Fruit fly (Drosophila melanogaster) whole organism, embryonic: ENCODE data around the gene CG14234.

Source experiments
- Antp ChIP-seq: fragments of 200-800 bp; sonication (Bioruptor generic); optimal IDR thresholded peaks from 3 replicates; lab custom pipeline; 2016; ENCODE audit warnings: missing biosample characterization, missing genetic modification characterization
- BEAF-32 ChIP-seq: fragments of 200-800 bp; sonication (Bioruptor generic); optimal IDR thresholded peaks from 3 replicates; lab custom pipeline; 2017; ENCODE audit warnings: missing biosample characterization, missing genetic modification characterization, mild to moderate bottlenecking, moderate library complexity, missing genetic modification reagents
- CG10654 ChIP-seq: fragments of 200-800 bp; sonication (Bioruptor generic); optimal IDR thresholded peaks from 2 replicates; lab custom pipeline; 2016; ENCODE audit warnings: missing biosample characterization, missing genetic modification characterization
- CG11723 ChIP-seq: fragments of 200-800 bp; sonication (Bioruptor generic); optimal IDR thresholded peaks from 2 replicates; lab custom pipeline; 2017; ENCODE audit warnings: missing biosample characterization, mild to moderate bottlenecking, missing genetic modification characterization
- CG12155 ChIP-seq: fragments of 200-800 bp; sonication (Bioruptor generic); optimal IDR thresholded peaks from 3 replicates; lab custom pipeline; 2016; ENCODE audit warnings: missing biosample characterization, missing genetic modification characterization
- CG12769 ChIP-seq: fragments of 200-800 bp; sonication (Bioruptor generic); optimal IDR thresholded peaks from 2 replicates; lab custom pipeline; 2019; ENCODE audit warnings: missing biosample characterization, mild to moderate bottlenecking, missing genetic modification characterization, moderate library complexity
- CG14860 ChIP-seq: fragments of 200-800 bp; sonication (Bioruptor generic); IDR thresholded peaks from 3 replicates; pipeline ENCODE4 v1.3.6; 2022; ENCODE audit warnings: missing biosample characterization, missing genetic modification characterization; ENCODE audit not compliant: partially characterized antibody
- CG15011 ChIP-seq: fragments of 200-800 bp; sonication (Bioruptor generic); optimal IDR thresholded peaks from 3 replicates; lab custom pipeline; 2018; ENCODE audit warnings: missing biosample characterization, mild to moderate bottlenecking, missing genetic modification characterization
- CG1602 ChIP-seq: fragments of 200-800 bp; sonication (Bioruptor generic); optimal IDR thresholded peaks from 3 replicates; lab custom pipeline; 2016; ENCODE audit warnings: missing biosample characterization, missing genetic modification characterization
- CG1647 ChIP-seq: fragments of 200-800 bp; sonication (Bioruptor generic); optimal IDR thresholded peaks from 3 replicates; lab custom pipeline; 2016; ENCODE audit warnings: missing biosample characterization, missing genetic modification characterization
- CG16815 ChIP-seq: fragments of 200-800 bp; sonication (Bioruptor generic); optimal IDR thresholded peaks from 3 replicates; lab custom pipeline; 2017; ENCODE audit warnings: missing biosample characterization, mild to moderate bottlenecking, missing genetic modification characterization
- CG17361 ChIP-seq: fragments of 200-800 bp; sonication (Bioruptor generic); IDR thresholded peaks from 3 replicates; pipeline ENCODE4 v1.3.6; 2022; ENCODE audit warnings: missing biosample characterization, missing genetic modification characterization
- CG1792 ChIP-seq: fragments of 200-800 bp; sonication (Bioruptor generic); optimal IDR thresholded peaks from 2 replicates; lab custom pipeline; 2016; ENCODE audit warnings: missing biosample characterization, missing genetic modification characterization
- CG1832 ChIP-seq: fragments of 200-800 bp; sonication (Bioruptor generic); optimal IDR thresholded peaks from 2 replicates; lab custom pipeline; 2017; ENCODE audit warnings: missing biosample characterization, mild to moderate bottlenecking, missing genetic modification characterization, inconsistent platforms
- CG2120 ChIP-seq: fragments of 200-800 bp; sonication (Bioruptor generic); optimal IDR thresholded peaks from 3 replicates; lab custom pipeline; 2016; ENCODE audit warnings: missing biosample characterization, missing genetic modification characterization
- CG2875 ChIP-seq: fragments of 200-800 bp; sonication (Bioruptor generic); optimal IDR thresholded peaks from 2 replicates; lab custom pipeline; 2017; ENCODE audit warnings: missing biosample characterization, mild to moderate bottlenecking, missing genetic modification characterization, missing genetic modification reagents
- CG30020 ChIP-seq: fragments of 200-800 bp; optimal IDR thresholded peaks from 2 replicates; lab custom pipeline; 2019; ENCODE audit warnings: missing biosample characterization, mild to moderate bottlenecking, missing genetic modification characterization, moderate library complexity
- CG3065 ChIP-seq: fragments of 200-800 bp; sonication (Bioruptor generic); optimal IDR thresholded peaks from 2 replicates; lab custom pipeline; 2016; ENCODE audit warnings: missing biosample characterization, missing genetic modification characterization
- CG3163 ChIP-seq: fragments of 200-800 bp; sonication (Bioruptor generic); optimal IDR thresholded peaks from 3 replicates; lab custom pipeline; 2016; ENCODE audit warnings: missing biosample characterization, missing genetic modification characterization
- CG4360 ChIP-seq: fragments of 200-800 bp; sonication (Bioruptor generic); IDR thresholded peaks from 2 replicates; pipeline ENCODE4 v1.3.6; 2022; ENCODE audit warnings: missing biosample characterization, missing genetic modification characterization
- CG7556 ChIP-seq: fragments of 200-800 bp; sonication (Bioruptor generic); optimal IDR thresholded peaks from 2 replicates; lab custom pipeline; 2017; ENCODE audit warnings: missing biosample characterization, mild to moderate bottlenecking, missing genetic modification characterization
- CG7928 ChIP-seq: fragments of 200-800 bp; sonication (Bioruptor generic); optimal IDR thresholded peaks from 2 replicates; lab custom pipeline; 2017; ENCODE audit warnings: missing biosample characterization, mild to moderate bottlenecking, missing genetic modification characterization
- HLH4C ChIP-seq: fragments of 200-800 bp; sonication (Bioruptor generic); IDR thresholded peaks from 3 replicates; pipeline ENCODE4 v1.3.6; 2022; ENCODE audit warnings: missing biosample characterization, missing genetic modification characterization; ENCODE audit not compliant: partially characterized antibody
- Hr51 ChIP-seq, 2 experiments: fragments of 200-800 bp; sonication (Bioruptor generic); optimal IDR thresholded peaks; 2 replicates in 1 of 2; 3 replicates in 1 of 2; lab custom pipeline; 2016 to 2018; ENCODE audit warnings: missing biosample characterization in 2 of 2, missing genetic modification characterization in 2 of 2, mild to moderate bottlenecking in 1 of 2, moderate library complexity in 1 of 2
- Lpt ChIP-seq: fragments of >200 bp; optimal IDR thresholded peaks from 2 replicates; lab custom pipeline; 2018; ENCODE audit warnings: missing biosample characterization, missing genetic modification characterization
- Sin3A ChIP-seq: fragments of >200 bp; optimal IDR thresholded peaks from 2 replicates; lab custom pipeline; 2018
- ac ChIP-seq: fragments of 200-800 bp; sonication (Bioruptor generic); optimal IDR thresholded peaks from 3 replicates; lab custom pipeline; 2017; ENCODE audit warnings: missing biosample characterization, mild to moderate bottlenecking, missing genetic modification characterization
- ap ChIP-seq: fragments of 200-800 bp; sonication (Bioruptor generic); IDR thresholded peaks from 2 replicates; pipeline ENCODE4 v1.3.6; 2022; ENCODE audit warnings: missing biosample characterization, missing genetic modification characterization
- bcd ChIP-seq: fragments of 200-800 bp; sonication (Bioruptor generic); optimal IDR thresholded peaks from 2 replicates; lab custom pipeline; 2017; ENCODE audit warnings: missing biosample characterization, mild to moderate bottlenecking, missing genetic modification characterization
- bowl ChIP-seq: fragments of 200-800 bp; sonication (Bioruptor generic); IDR thresholded peaks from 2 replicates; pipeline ENCODE4 v1.3.6; 2022; ENCODE audit warnings: missing biosample characterization, missing genetic modification characterization
- chinmo ChIP-seq: fragments of 200-800 bp; sonication (Bioruptor generic); IDR thresholded peaks from 4 replicates; pipeline ENCODE4 v1.3.6; 2022; ENCODE audit warnings: missing biosample characterization, missing genetic modification characterization; ENCODE audit not compliant: partially characterized antibody
- cwo ChIP-seq: fragments of 200-800 bp; sonication (Bioruptor generic); optimal IDR thresholded peaks from 3 replicates; lab custom pipeline; 2017; ENCODE audit warnings: missing biosample characterization, missing genetic modification characterization, mild to moderate bottlenecking, moderate library complexity, missing genetic modification reagents
- dan ChIP-seq: fragments of 200-800 bp; sonication (Bioruptor generic); IDR thresholded peaks from 2 replicates; pipeline ENCODE4 v1.3.6; 2022; ENCODE audit warnings: missing biosample characterization, missing genetic modification characterization
- ems ChIP-seq: fragments of 200-800 bp; sonication (Bioruptor generic); optimal IDR thresholded peaks from 3 replicates; lab custom pipeline; 2016; ENCODE audit warnings: missing biosample characterization, missing genetic modification characterization
- esg ChIP-seq: fragments of 200-800 bp; sonication (Bioruptor generic); conservative IDR thresholded peaks from 2 replicates; pipeline ENCODE4 v1.3.6; 2022; ENCODE audit warnings: missing biosample characterization, missing genetic modification characterization
- grau ChIP-seq: fragments of 200-800 bp; optimal IDR thresholded peaks from 3 replicates; lab custom pipeline; 2019; ENCODE audit warnings: missing biosample characterization, mild to moderate bottlenecking, missing genetic modification characterization, moderate library complexity
- h ChIP-seq: fragments of >200 bp; optimal IDR thresholded peaks from 2 replicates; lab custom pipeline; 2017
- hbn ChIP-seq: fragments of 200-800 bp; sonication (Bioruptor generic); IDR thresholded peaks from 2 replicates; pipeline ENCODE4 v1.3.6; 2022; ENCODE audit warnings: missing biosample characterization, missing genetic modification characterization; ENCODE audit not compliant: partially characterized antibody
- her ChIP-seq: fragments of 200-800 bp; sonication (Bioruptor generic); optimal IDR thresholded peaks from 2 replicates; lab custom pipeline; 2016; ENCODE audit warnings: missing biosample characterization, missing genetic modification characterization
- hkb ChIP-seq, 2 experiments: fragments of 200-800 bp in 1 of 2; fragments of >200 bp in 1 of 2; sonication (Bioruptor generic) in 1 of 2; IDR thresholded peaks in 1 of 2; optimal IDR thresholded peaks in 1 of 2; 2 replicates each; pipeline versions ENCODE4 v1.3.6 to Lab custom; 2017 to 2022; ENCODE audit warnings: missing biosample characterization in 1 of 2, missing genetic modification characterization in 1 of 2
- pan ChIP-seq, 4 experiments: fragments of >200 bp in 3 of 4; fragments of 200-800 bp in 1 of 4; sonication (Bioruptor generic) in 1 of 4; optimal IDR thresholded peaks in 3 of 4; IDR thresholded peaks in 1 of 4; 2 replicates each; pipeline versions ENCODE4 v1.3.6 to Lab custom; 2017 to 2022; ENCODE audit warnings: missing biosample characterization in 2 of 4, missing genetic modification characterization in 2 of 4, mixed read lengths in 1 of 4
- phol ChIP-seq: fragments of 200-800 bp; sonication (Bioruptor generic); optimal IDR thresholded peaks from 3 replicates; lab custom pipeline; 2018; ENCODE audit warnings: missing biosample characterization, mild to moderate bottlenecking, missing genetic modification characterization, moderate library complexity
- tgo ChIP-seq: fragments of 200-800 bp; sonication (Bioruptor generic); IDR thresholded peaks from 3 replicates; pipeline ENCODE4 v1.3.6; 2022; ENCODE audit warnings: missing biosample characterization, missing genetic modification characterization
- unc-4 ChIP-seq: fragments of 200-800 bp; sonication (Bioruptor generic); IDR thresholded peaks from 2 replicates; pipeline ENCODE4 v1.3.6; 2022; ENCODE audit warnings: missing biosample characterization, missing genetic modification characterization; ENCODE audit not compliant: partially characterized antibody
- vfl ChIP-seq: fragments of 200-800 bp; sonication (Bioruptor generic); optimal IDR thresholded peaks from 2 replicates; lab custom pipeline; 2016; ENCODE audit warnings: missing biosample characterization, missing genetic modification characterization
- wdn ChIP-seq: fragments of 200-800 bp; sonication (Bioruptor generic); IDR thresholded peaks from 2 replicates; pipeline ENCODE4 v1.3.6; 2022; ENCODE audit warnings: missing biosample characterization, missing genetic modification characterization
- wor ChIP-seq: fragments of 200-800 bp; sonication (Bioruptor generic); IDR thresholded peaks from 2 replicates; pipeline ENCODE4 v1.3.6; 2022; ENCODE audit warnings: missing biosample characterization, missing genetic modification characterization
- zfh2 ChIP-seq: fragments of 200-800 bp; sonication (Bioruptor generic); optimal IDR thresholded peaks from 2 replicates; lab custom pipeline; 2016; ENCODE audit warnings: missing biosample characterization, missing genetic modification characterization

CG14234 gene

dm6 chrX:19692951-19693698, 42.2 kb upstream of the CG14234 start, which contains the start of gene Mer (continued):
- TF ChIP-seq bowl (GFP tag; lab: Robert Waterston, UW) (0 out of 2 replicates have a peak, but pooled peaks have one; percentile 38), CG15011 (no peak), esg (GFP tag; lab: Robert Waterston, UW) (peak; percentile 70), wdn (GFP tag; lab: Robert Waterston, UW) (peak; percentile 55; the same call in 1 of the 2 replicates), Antp (GFP tag; lab: Kevin White, UChicago) (peak; percentile 92), Hr51 (GFP tag; optimal IDR thresholded peaks at IDR 0.05; lab: Kevin White, UChicago) (peak; percentile 82 to 88), pan (optimal IDR thresholded peaks at IDR 0.05; lab: Kevin White, UChicago) (no peak), pan (GFP tag; optimal IDR thresholded peaks at IDR 0.05 in 1 of 2, IDR thresholded peaks at IDR 0.05 in 1 of 2) (peak in 1 of 2 experiments; percentile 87), CG10654 (GFP tag; lab: Kevin White, UChicago) (peak; percentile 75), wor (peak; percentile 56; the same call in 1 of the 2 replicates), her (GFP tag; lab: Kevin White, UChicago) (peak; percentile 91), grau (peak; percentile 85), HLH4C (no peak), hkb (optimal IDR thresholded peaks at IDR 0.05; lab: Kevin White, UChicago) (no peak), hkb (GFP tag; IDR thresholded peaks at IDR 0.05; lab: Robert Waterston, UW) (peak; percentile 91), cwo (GFP tag; lab: Kevin White, UChicago) (peak; percentile 77), dan (no peak), CG1832 (GFP tag; lab: Kevin White, UChicago) (no peak), CG7928 (GFP tag; lab: Kevin White, UChicago) (peak; percentile 59), Lpt (GFP tag; lab: Kevin White, UChicago) (no peak), BEAF-32 (peak; percentile 34), CG12769 (tag; lab: Kevin White, UChicago) (peak; percentile 94), CG1602 (GFP tag; lab: Kevin White, UChicago) (peak; percentile 64), CG12155 (GFP tag; lab: Kevin White, UChicago) (peak; percentile 73), CG30020 (tag; lab: Kevin White, UChicago) (peak; percentile 63), CG1647 (GFP tag; lab: Kevin White, UChicago) (peak; percentile 62), CG2120 (GFP tag; lab: Kevin White, UChicago) (peak; percentile 89), vfl (GFP tag; lab: Kevin White, UChicago) (peak; percentile 76), CG2875 (GFP tag; lab: Kevin White, UChicago) (peak; percentile 63), ac (GFP tag; lab: Kevin White, UChicago) (peak; percentile 60), hbn (GFP tag; lab: Robert Waterston, UW) (no peak), CG16815 (peak; percentile 66), CG17361 (peak; percentile 79), ems (peak; percentile 60), CG14860 (GFP tag; lab: Robert Waterston, UW) (no peak), chinmo (GFP tag; lab: Robert Waterston, UW) (no peak), phol (tag; lab: Kevin White, UChicago) (peak; percentile 81), CG3163 (GFP tag; lab: Kevin White, UChicago) (peak; percentile 72), CG7556 (GFP tag; lab: Kevin White, UChicago) (peak; percentile 75), bcd (peak; percentile 85), unc-4 (GFP tag; lab: Robert Waterston, UW) (no peak), h (lab: Kevin White, UChicago) (no peak), CG3065 (GFP tag; lab: Kevin White, UChicago) (peak; percentile 17), ap (GFP tag; lab: Robert Waterston, UW) (peak; percentile 35; the same call in 1 of the 2 replicates), zfh2 (GFP tag; lab: Kevin White, UChicago) (peak; percentile 84), Sin3A (peak; percentile 12), CG11723 (GFP tag; lab: Kevin White, UChicago) (peak; percentile 61), CG4360 (peak; percentile 62), CG1792 (GFP tag; lab: Kevin White, UChicago) (peak; percentile 71), tgo (GFP tag; lab: Robert Waterston, UW) (peak; percentile 79)
